Worm (Caenorhabditis elegans): ENCODE results near the gene oac-41.

Gene oac-41

DNA sequence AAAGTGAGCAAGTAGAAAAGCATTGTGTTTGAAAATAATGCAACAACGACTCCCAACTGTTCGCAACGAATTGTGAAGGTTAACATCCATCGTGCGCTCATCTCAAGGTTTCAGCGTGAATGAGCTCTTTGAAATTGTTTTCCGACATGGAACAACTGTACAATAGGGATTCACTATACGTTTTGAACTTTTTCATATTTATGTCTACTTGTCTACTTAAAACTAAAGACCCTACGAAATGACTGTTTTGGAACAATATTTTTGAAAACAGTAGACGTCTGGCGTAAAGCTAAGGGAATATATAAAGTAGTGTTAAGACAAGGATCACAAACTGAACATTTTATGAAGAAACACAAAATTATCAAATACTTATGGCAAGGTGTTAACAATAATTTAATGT is 38.4 kb downstream of the oac-41 start, which contains the start of gene str-86:
str-86 (minus strand) TSS at position 101 of the 400 bp plus-strand sequence.
- no peak for TF ChIP-seq unc-62 (GFP tag; optimal IDR thresholded peaks at IDR 0.05)
- no peak for TF ChIP-seq B0019.2 (GFP tag; conservative IDR thresholded peaks at IDR 0.05)
- TF ChIP-seq hmg-20 (GFP tag; IDR thresholded peaks at IDR 0.05), result no peak
- TF ChIP-seq F22D6.2 (tag; optimal IDR thresholded peaks at IDR 0.05), result no peak
- TF ChIP-seq mes-4 (tag; optimal IDR thresholded peaks at IDR 0.05), result no peak
- TF ChIP-seq cebp-1 (GFP tag; IDR thresholded peaks at IDR 0.05), result no peak
- TF ChIP-seq cebp-1 (tag; optimal IDR thresholded peaks at IDR 0.05), result no peak
- TF ChIP-seq lin-26 (GFP tag; IDR thresholded peaks at IDR 0.05), result no peak
- no peak for TF ChIP-seq lin-54 (GFP tag; optimal IDR thresholded peaks at IDR 0.05)
- TF ChIP-seq egl-18 (GFP tag; IDR thresholded peaks at IDR 0.05), result no peak
- TF ChIP-seq athp-1 (tag; optimal IDR thresholded peaks at IDR 0.05), result no peak
- no peak for TF ChIP-seq lin-35 (GFP tag; optimal IDR thresholded peaks at IDR 0.05)

DNA sequence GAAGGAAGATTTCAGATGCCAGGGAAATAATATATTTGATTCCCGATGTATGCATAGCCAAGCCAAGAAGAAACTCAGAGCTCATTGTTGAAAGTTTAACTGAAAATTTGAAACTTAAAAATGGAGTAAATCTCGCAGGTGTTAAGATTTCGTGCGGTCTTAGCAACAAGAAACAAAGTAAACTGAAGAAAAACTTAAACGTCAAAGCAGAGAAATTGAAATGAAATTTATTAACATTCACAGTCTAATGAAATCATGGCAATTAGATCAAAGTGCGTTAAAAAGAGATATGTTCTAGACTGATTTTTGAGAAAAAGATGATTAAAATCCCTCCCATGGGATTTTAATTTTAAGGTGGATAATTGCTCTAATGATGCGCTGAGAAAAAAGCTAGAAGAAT is 41.1 kb downstream of the oac-41 start, which contains the start of gene str-84:
str-84 (minus strand) TSS at position 101 of the 400 bp plus-strand sequence.
- TF ChIP-seq akir-1 (GFP tag; optimal IDR thresholded peaks at IDR 0.05), result no peak
- TF ChIP-seq egrh-3 (GFP tag; IDR thresholded peaks at IDR 0.05), result no peak
- no peak for TF ChIP-seq mcd-1 (GFP tag; IDR thresholded peaks at IDR 0.05)
- TF ChIP-seq attf-5 (GFP tag; optimal IDR thresholded peaks at IDR 0.05), result no peak
- no peak for TF ChIP-seq efl-1 (GFP tag; optimal IDR thresholded peaks at IDR 0.05)
- no peak for TF ChIP-seq C06A6.2 (GFP tag; conservative IDR thresholded peaks at IDR 0.05)
- no peak for TF ChIP-seq zim-3 (tag; optimal IDR thresholded peaks at IDR 0.05)
- no peak for TF ChIP-seq ztf-6 (GFP tag; IDR thresholded peaks at IDR 0.05)
- TF ChIP-seq bed-2 (GFP tag; IDR thresholded peaks at IDR 0.05), result no peak
- no peak for TF ChIP-seq snpc-3.4 (tag; optimal IDR thresholded peaks at IDR 0.05)
- TF ChIP-seq ZK185.1 (tag; optimal IDR thresholded peaks at IDR 0.05; ENCODE audit: poor library complexity, severe bottlenecking), result no peak
- no peak for TF ChIP-seq egl-44 (GFP tag; IDR thresholded peaks at IDR 0.05)
- TF ChIP-seq chd-7 (tag; optimal IDR thresholded peaks at IDR 0.05), result no peak
- TF ChIP-seq F55B11.4 (tag; optimal IDR thresholded peaks at IDR 0.05; ENCODE audit: borderline replicate concordance, insufficient read depth), result no peak
- no peak for TF ChIP-seq let-526 (GFP tag; IDR thresholded peaks at IDR 0.05)
- no peak for TF ChIP-seq zfh-2 (GFP tag; conservative IDR thresholded peaks at IDR 0.05)
- TF ChIP-seq tlf-1 (GFP tag; optimal IDR thresholded peaks at IDR 0.05), result no peak
- no peak for TF ChIP-seq dpl-1 (GFP tag; optimal IDR thresholded peaks at IDR 0.05)
- TF ChIP-seq mes-4 (tag; optimal IDR thresholded peaks at IDR 0.05), result no peak
- TF ChIP-seq Y53G8AR.9 (GFP tag; conservative IDR thresholded peaks at IDR 0.05), result no peak

DNA sequence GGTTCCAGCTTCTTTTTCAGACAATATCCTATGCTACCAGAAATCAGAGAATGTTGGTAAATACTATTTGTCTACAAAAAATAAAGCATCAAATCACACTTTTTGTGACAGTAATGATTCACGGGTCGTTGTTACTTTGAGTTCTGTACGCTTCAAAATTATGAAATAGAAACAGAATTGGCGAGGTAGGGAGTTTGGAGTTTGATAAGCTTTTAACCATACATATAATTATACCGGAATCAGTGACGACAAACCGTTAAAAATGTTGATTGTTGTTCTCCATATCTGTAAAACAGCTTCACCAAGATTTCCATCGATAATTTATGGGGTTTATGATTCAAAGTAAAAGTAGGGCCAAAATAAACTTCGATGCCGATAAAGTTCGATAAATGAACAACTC is 44.1 kb downstream of the oac-41 start:
- TF ChIP-seq rpc-1 (optimal IDR thresholded peaks at IDR 0.05), result no peak
- no peak for TF ChIP-seq rpc-1 (tag; optimal IDR thresholded peaks at IDR 0.05)
- no peak for TF ChIP-seq B0261.1 (tag; optimal IDR thresholded peaks at IDR 0.05)
- TF ChIP-seq gei-17 (GFP tag; optimal IDR thresholded peaks at IDR 0.05), result no peak
- TF ChIP-seq cebp-1 (GFP tag; IDR thresholded peaks at IDR 0.05), result peak; percentile 34; the same call in 1 of the 2 replicates
- TF ChIP-seq cebp-1 (tag; optimal IDR thresholded peaks at IDR 0.05), result no peak
- no peak for TF ChIP-seq ztf-3 (GFP tag; optimal IDR thresholded peaks at IDR 0.05)

DNA sequence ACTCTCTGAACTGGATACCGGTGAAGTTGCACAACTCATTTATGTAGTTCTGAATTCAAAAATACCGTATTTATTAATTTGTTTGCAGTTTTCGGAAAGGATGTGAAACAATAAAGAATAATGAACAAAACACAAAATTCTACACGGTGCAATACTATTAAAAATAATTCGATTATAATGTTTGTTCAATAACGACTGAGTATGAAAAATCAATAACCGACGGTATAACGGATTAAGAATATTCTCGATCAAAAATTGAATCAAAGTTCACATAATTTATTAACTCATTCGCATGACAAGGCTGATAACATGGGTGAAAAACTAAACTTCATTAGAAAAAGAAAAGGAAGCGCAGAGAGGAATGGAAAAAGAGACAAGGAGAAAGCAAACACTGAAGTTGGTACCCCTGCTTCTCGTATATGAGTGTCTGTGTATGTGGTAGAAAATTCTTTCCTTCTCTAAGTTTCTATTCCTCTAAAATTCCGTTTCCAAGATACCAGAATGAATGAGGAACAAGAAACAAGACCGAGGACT is 47.0 kb downstream of the oac-41 start, which contains the start of gene nhr-143:
nhr-143 (minus strand) TSS at position 51 of the 534 bp plus-strand sequence.
- TF ChIP-seq nhr-80 (tag; optimal IDR thresholded peaks at IDR 0.05) (peak; percentile 63), B0261.1 (tag; optimal IDR thresholded peaks at IDR 0.05) (no peak)

Data from whole organism, young adult.